Worm (Caenorhabditis elegans) whole organism, L4/young adult: ENCODE results near the gene F56A8.5.

Experiments
- dao-5 ChIP-seq: sonication (generic microtip); optimal IDR thresholded peaks from 2 replicates; lab custom pipeline; 2016; ENCODE audit warnings: missing genotype, missing genetic modification characterization, moderate library complexity, missing compliant biosample characterization
- him-1 ChIP-seq: sonication (generic microtip); optimal IDR thresholded peaks from 2 replicates; lab custom pipeline; 2016; ENCODE audit warnings: missing genotype, missing genetic modification reagents, missing genetic modification characterization, missing compliant biosample characterization

DNA sequence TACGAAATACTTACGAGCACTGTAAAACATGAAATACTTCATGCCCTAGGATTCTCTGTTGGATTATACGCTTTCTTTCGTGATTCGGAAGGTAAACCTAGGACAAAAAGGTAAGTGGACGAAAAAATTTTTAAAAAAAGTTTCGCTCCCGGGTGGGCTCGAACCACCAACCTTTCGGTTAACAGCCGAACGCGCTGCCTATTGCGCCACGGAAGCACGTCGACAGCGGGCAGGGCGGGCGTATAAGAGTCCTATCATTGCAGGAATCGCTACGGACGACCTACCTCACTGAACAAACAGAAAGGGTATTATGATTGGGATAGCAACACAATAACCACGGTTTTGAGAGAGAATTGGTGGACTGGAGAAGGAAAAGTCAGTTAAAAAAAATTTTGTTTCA is 40.6 kb upstream of the F56A8.5 start:
- TF ChIP-seq dao-5 (tag; lab: Kevin White, UChicago) (no peak), him-1 (tag; lab: Kevin White, UChicago) (no peak)
